Comparison of ENCODE assay signal across 5 fruit fly cellular contexts in the genomic region with DNA sequence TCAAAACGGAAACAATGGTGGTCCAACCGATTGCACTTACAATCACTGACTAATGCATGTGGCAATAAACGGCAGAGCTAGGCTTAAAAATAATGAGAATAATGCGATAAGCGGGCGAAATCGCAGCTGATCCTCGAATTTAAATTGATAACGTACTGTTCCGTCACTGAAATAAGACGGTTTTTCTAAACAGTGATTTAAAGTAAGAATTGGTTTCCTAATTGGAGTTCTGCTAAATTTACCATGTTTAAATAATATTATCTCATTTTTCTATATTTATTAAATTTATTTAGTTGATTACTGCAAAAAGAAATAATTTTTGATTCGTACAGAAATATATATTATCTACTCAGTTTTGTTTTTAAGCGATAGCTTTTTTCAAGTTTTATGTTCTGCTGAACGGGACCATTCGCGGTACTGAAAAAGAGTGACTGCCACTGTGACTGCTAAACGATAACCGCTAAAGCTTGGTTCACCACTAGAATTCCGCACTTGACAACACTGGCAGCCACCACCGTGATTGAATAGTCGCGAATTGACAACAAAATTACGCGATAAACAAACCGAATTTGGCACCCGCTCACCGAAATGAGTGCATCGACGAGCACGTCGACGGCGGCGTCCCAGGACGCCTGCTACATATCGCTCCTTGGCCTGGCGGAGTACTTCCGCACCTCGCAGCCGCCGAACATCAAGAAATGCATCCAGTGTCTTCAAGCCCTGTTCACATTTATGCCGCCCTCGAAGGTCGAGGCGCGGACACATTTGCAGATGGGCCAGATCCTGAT.
TF ChIP-seq lines count a peak whose summit lies in the region.

A gene (minus strand): TSS at position 51 of the 788 bp plus-strand sequence.
A gene (plus strand): TSS at position 493 of the 788 bp plus-strand sequence.

- TF ChIP-seq CTCF in whole organism, embryonic (GFP tag; optimal IDR thresholded peaks at IDR 0.05; lab: Kevin White, UChicago), result no peak

TF ChIP-seq in whole organism, adult, 20 proteins besides CTCF, POLR2A, EP300 and RAD21 (continues in another document):
- TF ChIP-seq kay (GFP tag; lab: Kevin White, UChicago; ENCODE audit: borderline replicate concordance), result no peak
- TF ChIP-seq Clk (GFP tag; optimal IDR thresholded peaks at IDR 0.05; lab: Kevin White, UChicago), result peak; percentile 71
- TF ChIP-seq CG1620 (GFP tag; optimal IDR thresholded peaks at IDR 0.05; lab: Kevin White, UChicago), result peak; percentile 73
- TF ChIP-seq CG12768 (GFP tag; optimal IDR thresholded peaks at IDR 0.05; lab: Kevin White, UChicago), result peak; percentile 62
- peak; percentile 74 for TF ChIP-seq toe (GFP tag; optimal IDR thresholded peaks at IDR 0.05; lab: Kevin White, UChicago)
- peak; percentile 56 for TF ChIP-seq CG7101 (tag; optimal IDR thresholded peaks at IDR 0.05; lab: Kevin White, UChicago)
- TF ChIP-seq CG33017 (tag; optimal IDR thresholded peaks at IDR 0.05; lab: Kevin White, UChicago), result peak; percentile 33
- TF ChIP-seq CG11617 (GFP tag; optimal IDR thresholded peaks at IDR 0.05; lab: Kevin White, UChicago), result peak; percentile 58
- TF ChIP-seq CG7045 (GFP tag; optimal IDR thresholded peaks at IDR 0.05; lab: Kevin White, UChicago), result peak; percentile 54
- TF ChIP-seq CG5204 (GFP tag; optimal IDR thresholded peaks at IDR 0.05; lab: Kevin White, UChicago), result no peak
- TF ChIP-seq Crg-1 (GFP tag; optimal IDR thresholded peaks at IDR 0.05; lab: Kevin White, UChicago), result peak; percentile 55
- TF ChIP-seq cic (GFP tag; optimal IDR thresholded peaks at IDR 0.05; lab: Kevin White, UChicago), result peak; percentile 45
- no peak for TF ChIP-seq cnc (optimal IDR thresholded peaks at IDR 0.05; lab: Kevin White, UChicago)
- peak; percentile 68 for TF ChIP-seq Mnt (GFP tag; optimal IDR thresholded peaks at IDR 0.05; lab: Kevin White, UChicago)
- TF ChIP-seq bab1 (GFP tag; optimal IDR thresholded peaks at IDR 0.05; lab: Kevin White, UChicago), result peak; percentile 2
- TF ChIP-seq CG14711 (tag; optimal IDR thresholded peaks at IDR 0.05; lab: Kevin White, UChicago), result peak; percentile 43

TF ChIP-seq in whole organism, embryonic, 481 proteins besides CTCF, POLR2A, EP300 and RAD21 (continues in another document):
- TF ChIP-seq Hr51 (GFP tag; optimal IDR thresholded peaks at IDR 0.05; lab: Kevin White, UChicago) (peak in 1 of 2 experiments; percentile 79), CG4730 (GFP tag; IDR thresholded peaks at IDR 0.05; lab: Robert Waterston, UW) (0 out of 2 replicates have a peak, but pooled peaks have one; percentile 30), Atf6 (GFP tag; IDR thresholded peaks at IDR 0.05; lab: Robert Waterston, UW) (0 out of 2 replicates have a peak, but pooled peaks have one; percentile 31), amos (GFP tag; IDR thresholded peaks at IDR 0.05; lab: Robert Waterston, UW; ENCODE audit: partially characterized antibody) (peak; percentile 79), BtbVII (GFP tag; optimal IDR thresholded peaks at IDR 0.05; lab: Kevin White, UChicago) (no peak), Adf1 (GFP tag; IDR thresholded peaks at IDR 0.05; lab: Robert Waterston, UW) (peak; percentile 49; the same call in 1 of the 2 replicates), CG7963 (GFP tag; IDR thresholded peaks at IDR 0.05; lab: Robert Waterston, UW; ENCODE audit: partially characterized antibody) (no peak; the same call in 1 of the 3 replicates), pzg (GFP tag; optimal IDR thresholded peaks at IDR 0.05; lab: Kevin White, UChicago) (peak; percentile 88), dan (GFP tag; IDR thresholded peaks at IDR 0.05; lab: Robert Waterston, UW) (no peak), zen (tag; optimal IDR thresholded peaks at IDR 0.05; lab: Kevin White, UChicago) (peak; percentile 63), crp (GFP tag; optimal IDR thresholded peaks at IDR 0.05; lab: Kevin White, UChicago) (peak in 1 of 2 experiments; percentile 48), ind (GFP tag; optimal IDR thresholded peaks at IDR 0.05; lab: Kevin White, UChicago) (peak; percentile 77), CG10959 (GFP tag; IDR thresholded peaks at IDR 0.05; lab: Robert Waterston, UW) (no peak)

TF ChIP-seq in whole organism, prepupa, 60 proteins besides CTCF, POLR2A, EP300 and RAD21:
- TF ChIP-seq Hr4 (GFP tag; optimal IDR thresholded peaks at IDR 0.05; lab: Kevin White, UChicago) (no peak), CG6792 (GFP tag; optimal IDR thresholded peaks at IDR 0.05; lab: Kevin White, UChicago) (peak; percentile 8), Gug (GFP tag; IDR thresholded peaks at IDR 0.05; lab: Robert Waterston, UW) (peak; percentile 60), pdm3 (GFP tag; optimal IDR thresholded peaks at IDR 0.05; lab: Kevin White, UChicago) (no peak), eg (GFP tag; IDR thresholded peaks at IDR 0.05; lab: Robert Waterston, UW) (peak; percentile 70), lz (GFP tag; optimal IDR thresholded peaks at IDR 0.05; lab: Kevin White, UChicago) (peak; percentile 58), Met (GFP tag; optimal IDR thresholded peaks at IDR 0.05; lab: Kevin White, UChicago) (no peak), CG11294 (GFP tag; IDR thresholded peaks at IDR 0.05; lab: Robert Waterston, UW) (peak; percentile 43; the same call in 1 of the 2 replicates), esn (GFP tag; optimal IDR thresholded peaks at IDR 0.05; lab: Kevin White, UChicago) (peak; percentile 52), Sox14 (GFP tag; optimal IDR thresholded peaks at IDR 0.05; lab: Kevin White, UChicago) (peak; percentile 49), CG3032 (tag; optimal IDR thresholded peaks at IDR 0.05; lab: Kevin White, UChicago) (peak; percentile 62), CG6163 (GFP tag; IDR thresholded peaks at IDR 0.05; lab: Robert Waterston, UW) (peak; percentile 18; the same call in 1 of the 3 replicates), cyc (GFP tag; optimal IDR thresholded peaks at IDR 0.05; lab: Kevin White, UChicago) (peak; percentile 52), CG31627 (GFP tag; optimal IDR thresholded peaks at IDR 0.05; lab: Kevin White, UChicago) (peak; percentile 63), Eip93F (GFP tag; optimal IDR thresholded peaks at IDR 0.05; lab: Kevin White, UChicago) (peak; percentile 33)
TF ChIP-seq in whole organism, prepupa: peak in this region for 12.

TF ChIP-seq in whole organism, pupa, 21 proteins besides CTCF, POLR2A, EP300 and RAD21:
- TF ChIP-seq CG32121 (GFP tag; IDR thresholded peaks at IDR 0.05; lab: Robert Waterston, UW) (0 out of 2 replicates have a peak, but pooled peaks have one; percentile 24), CG8301 (tag; optimal IDR thresholded peaks at IDR 0.05; lab: Kevin White, UChicago) (no peak), Ets98B (GFP tag; IDR thresholded peaks at IDR 0.05; lab: Robert Waterston, UW) (peak; percentile 68), CG34367 (tag; optimal IDR thresholded peaks at IDR 0.05; lab: Kevin White, UChicago) (no peak), CG4496 (GFP tag; IDR thresholded peaks at IDR 0.05; lab: Robert Waterston, UW) (peak; percentile 71), Pif1A (GFP tag; optimal IDR thresholded peaks at IDR 0.05; lab: Kevin White, UChicago) (no peak), Snoo (tag; optimal IDR thresholded peaks at IDR 0.05; lab: Kevin White, UChicago) (peak; percentile 34), CG15710 (tag; optimal IDR thresholded peaks at IDR 0.05; lab: Kevin White, UChicago) (peak; percentile 32), rn (GFP tag; IDR thresholded peaks at IDR 0.05; lab: Robert Waterston, UW) (peak; percentile 32; the same call in 1 of the 2 replicates), fd96Ca (GFP tag; IDR thresholded peaks at IDR 0.05; lab: Robert Waterston, UW) (peak; percentile 68; the same call in 2 of the 3 replicates)

TF ChIP-seq in whole organism, wandering third instar larva, 38 proteins besides CTCF, POLR2A, EP300 and RAD21 (continues in another document):
- no peak for TF ChIP-seq dl (GFP tag; optimal IDR thresholded peaks at IDR 0.05; lab: Kevin White, UChicago; ENCODE audit: insufficient read depth in 1 of 2, partially characterized antibody in 2 of 2)
- TF ChIP-seq Abd-B (GFP tag; optimal IDR thresholded peaks at IDR 0.05; lab: Kevin White, UChicago), result no peak
- TF ChIP-seq woc (GFP tag; optimal IDR thresholded peaks at IDR 0.05; lab: Kevin White, UChicago), result peak; percentile 82
- no peak for TF ChIP-seq sv (GFP tag; optimal IDR thresholded peaks at IDR 0.05; lab: Kevin White, UChicago)
- no peak for TF ChIP-seq lola (GFP tag; optimal IDR thresholded peaks at IDR 0.05; lab: Kevin White, UChicago)
- TF ChIP-seq Dfd (GFP tag; optimal IDR thresholded peaks at IDR 0.05; lab: Kevin White, UChicago), result no peak
- no peak for TF ChIP-seq fru (GFP tag; optimal IDR thresholded peaks at IDR 0.05; lab: Kevin White, UChicago)
- TF ChIP-seq rgr (GFP tag; optimal IDR thresholded peaks at IDR 0.05; lab: Kevin White, UChicago), result peak; percentile 64
- no peak for TF ChIP-seq pan (optimal IDR thresholded peaks at IDR 0.05; lab: Kevin White, UChicago)
- no peak for TF ChIP-seq usp (GFP tag; optimal IDR thresholded peaks at IDR 0.05; lab: Kevin White, UChicago)
- TF ChIP-seq br (GFP tag; optimal IDR thresholded peaks at IDR 0.05; lab: Kevin White, UChicago), result no peak
- no peak for TF ChIP-seq dsf (GFP tag; optimal IDR thresholded peaks at IDR 0.05; lab: Kevin White, UChicago; ENCODE audit: borderline replicate concordance)
- TF ChIP-seq OdsH (GFP tag; optimal IDR thresholded peaks at IDR 0.05; lab: Kevin White, UChicago), result peak; percentile 18
- peak in 1 of 2 experiments; percentile 81 for TF ChIP-seq foxo (GFP tag; optimal IDR thresholded peaks at IDR 0.05; lab: Kevin White, UChicago)
- no peak for TF ChIP-seq GATAd (GFP tag; optimal IDR thresholded peaks at IDR 0.05; lab: Kevin White, UChicago)
- peak; percentile 67 for TF ChIP-seq Myc (optimal IDR thresholded peaks at IDR 0.05; lab: Kevin White, UChicago)
- TF ChIP-seq CG32264 (GFP tag; optimal IDR thresholded peaks at IDR 0.05; lab: Kevin White, UChicago), result no peak
- peak; percentile 72 for TF ChIP-seq Hr83 (GFP tag; optimal IDR thresholded peaks at IDR 0.05; lab: Kevin White, UChicago; ENCODE audit: poor library complexity, severe bottlenecking)
- no peak for TF ChIP-seq brk (GFP tag; optimal IDR thresholded peaks at IDR 0.05; lab: Kevin White, UChicago)
- no peak for TF ChIP-seq CrebA (GFP tag; optimal IDR thresholded peaks at IDR 0.05; lab: Kevin White, UChicago; ENCODE audit: borderline replicate concordance)
- TF ChIP-seq Hr78 (GFP tag; optimal IDR thresholded peaks at IDR 0.05; lab: Kevin White, UChicago), result no peak
- no peak for TF ChIP-seq Hnf4 (GFP tag; optimal IDR thresholded peaks at IDR 0.05; lab: Kevin White, UChicago)
- peak; percentile 61 for TF ChIP-seq CG9705 (GFP tag; optimal IDR thresholded peaks at IDR 0.05; lab: Kevin White, UChicago)
- TF ChIP-seq tai (GFP tag; optimal IDR thresholded peaks at IDR 0.05; lab: Kevin White, UChicago), result no peak
- TF ChIP-seq Mio (GFP tag; optimal IDR thresholded peaks at IDR 0.05; lab: Kevin White, UChicago), result no peak
- TF ChIP-seq N (GFP tag; optimal IDR thresholded peaks at IDR 0.05; lab: Kevin White, UChicago), result no peak
- peak; percentile 47 for TF ChIP-seq ey (GFP tag; optimal IDR thresholded peaks at IDR 0.05; lab: Kevin White, UChicago)
- TF ChIP-seq jim (GFP tag; optimal IDR thresholded peaks at IDR 0.05; lab: Kevin White, UChicago), result no peak
- no peak for TF ChIP-seq Vsx2 (GFP tag; optimal IDR thresholded peaks at IDR 0.05; lab: Kevin White, UChicago; ENCODE audit: partially characterized antibody)
